Fruit fly (Drosophila melanogaster) whole organism, adult: Measurements from ENCODE around the gene Ak3.

Experiments
- CG11617 ChIP-seq: fragments of 200-800 bp; sonication (Bioruptor generic); optimal IDR thresholded peaks from 2 replicates; lab custom pipeline; 2017; ENCODE audit warnings: mild to moderate bottlenecking, missing biosample characterization, missing genetic modification reagents, missing genetic modification characterization
- CG12768 ChIP-seq: fragments of 200-800 bp; sonication (Bioruptor generic); optimal IDR thresholded peaks from 2 replicates; lab custom pipeline; 2017; ENCODE audit warnings: missing biosample characterization, missing genetic modification characterization, mild to moderate bottlenecking, moderate library complexity, missing genetic modification reagents
- CG33017 ChIP-seq: fragments of 200-800 bp; sonication (Bioruptor generic); optimal IDR thresholded peaks from 2 replicates; lab custom pipeline; 2018; ENCODE audit warnings: missing biosample characterization, mild to moderate bottlenecking, missing genetic modification characterization, moderate library complexity
- CG7101 ChIP-seq: fragments of 200-800 bp; sonication (Bioruptor generic); optimal IDR thresholded peaks from 2 replicates; lab custom pipeline; 2018; ENCODE audit warnings: missing biosample characterization, mild to moderate bottlenecking, missing genetic modification characterization, moderate library complexity
- Clk ChIP-seq: fragments of 200-800 bp; sonication (Bioruptor generic); optimal IDR thresholded peaks from 2 replicates; lab custom pipeline; 2017; ENCODE audit warnings: missing biosample characterization, missing genetic modification characterization
- bab1 ChIP-seq: fragments of 200-800 bp; sonication (Bioruptor generic); optimal IDR thresholded peaks from 3 replicates; lab custom pipeline; 2019; ENCODE audit warnings: missing biosample characterization, mild to moderate bottlenecking, missing genetic modification characterization, moderate library complexity
- cnc ChIP-seq, 2 experiments: fragments of >200 bp; optimal IDR thresholded peaks; 2 replicates each; lab custom pipeline; 2017

DNA sequence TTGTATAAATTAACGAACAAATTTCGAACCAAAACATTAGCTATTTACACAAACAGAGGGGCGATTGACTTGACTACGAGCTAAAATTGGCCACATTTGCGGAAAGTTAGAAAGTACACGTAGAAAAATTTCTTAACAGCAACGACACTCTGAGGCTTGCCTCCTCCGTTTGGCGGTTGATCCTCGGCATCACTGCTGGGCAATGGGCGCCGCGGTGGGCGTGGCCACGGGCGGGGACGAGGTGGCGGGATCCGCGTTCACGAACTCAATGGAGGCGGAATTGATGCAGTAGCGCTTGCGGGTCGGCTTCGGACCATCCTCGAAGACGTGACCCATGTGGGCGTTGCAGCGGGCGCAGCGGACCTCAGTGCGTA is 26.0 kb downstream of the Ak3 start:
- TF ChIP-seq CG7101 (tag; lab: Kevin White, UChicago): no peak
- no peak for TF ChIP-seq CG11617
- TF ChIP-seq Clk (GFP tag; lab: Kevin White, UChicago): no peak
- no peak for TF ChIP-seq CG12768 (GFP tag; lab: Kevin White, UChicago)
- no peak for TF ChIP-seq bab1 (GFP tag; lab: Kevin White, UChicago)
- peak; percentile 6 for TF ChIP-seq CG33017 (tag; lab: Kevin White, UChicago)
- no peak for TF ChIP-seq cnc (optimal IDR thresholded peaks at IDR 0.05; lab: Kevin White, UChicago)
